Fruit fly (Drosophila melanogaster) whole organism, embryonic: Measurements from ENCODE around the gene CG15221.

ENCODE experiments used
- CG10431 ChIP-seq: fragments of 200-800 bp; sonication (Bioruptor generic); optimal IDR thresholded peaks from 3 replicates; lab custom pipeline; 2018; ENCODE audit warnings: missing biosample characterization, mild to moderate bottlenecking, missing genetic modification characterization
- CG10543 ChIP-seq: fragments of 200-800 bp; sonication (Bioruptor generic); optimal IDR thresholded peaks from 3 replicates; lab custom pipeline; 2017; ENCODE audit warnings: missing biosample characterization, mild to moderate bottlenecking, missing genetic modification characterization, moderate library complexity
- CG13894 ChIP-seq: fragments of 200-800 bp; sonication (Bioruptor generic); optimal IDR thresholded peaks from 3 replicates; lab custom pipeline; 2018; ENCODE audit warnings: missing biosample characterization, mild to moderate bottlenecking, missing genetic modification characterization, moderate library complexity
- CG15073 ChIP-seq: fragments of 200-800 bp; sonication (Bioruptor generic); optimal IDR thresholded peaks from 2 replicates; lab custom pipeline; 2016; ENCODE audit warnings: missing biosample characterization, missing genetic modification characterization
- CG15696 ChIP-seq: fragments of 200-800 bp; sonication (Bioruptor generic); optimal IDR thresholded peaks from 2 replicates; lab custom pipeline; 2019; ENCODE audit warnings: missing biosample characterization, mild to moderate bottlenecking, missing genetic modification characterization, moderate library complexity
- CG16863 ChIP-seq: fragments of 200-800 bp; sonication (Bioruptor generic); optimal IDR thresholded peaks from 3 replicates; lab custom pipeline; 2016; ENCODE audit warnings: missing biosample characterization, missing genetic modification characterization
- CG17328 ChIP-seq: fragments of 200-800 bp; sonication (Bioruptor generic); IDR thresholded peaks from 2 replicates; pipeline ENCODE4 v1.3.6; 2022; ENCODE audit warnings: missing biosample characterization, missing genetic modification characterization
- CG2875 ChIP-seq: fragments of 200-800 bp; sonication (Bioruptor generic); optimal IDR thresholded peaks from 2 replicates; lab custom pipeline; 2017; ENCODE audit warnings: missing biosample characterization, mild to moderate bottlenecking, missing genetic modification characterization, missing genetic modification reagents
- CG31224 ChIP-seq: fragments of 200-800 bp; sonication (Bioruptor generic); IDR thresholded peaks from 2 replicates; pipeline ENCODE4 v1.3.6; 2022; ENCODE audit warnings: missing biosample characterization, missing genetic modification characterization
- CG32767 ChIP-seq: fragments of 200-800 bp; sonication (Bioruptor generic); IDR thresholded peaks from 2 replicates; pipeline ENCODE4 v1.3.6; 2022; ENCODE audit warnings: missing biosample characterization, missing genetic modification characterization
- CG4282 ChIP-seq: fragments of 200-800 bp; sonication (Bioruptor generic); optimal IDR thresholded peaks from 2 replicates; lab custom pipeline; 2016; ENCODE audit warnings: missing biosample characterization, missing genetic modification characterization
- CG6813 ChIP-seq: fragments of 200-800 bp; sonication (Bioruptor generic); optimal IDR thresholded peaks from 2 replicates; lab custom pipeline; 2017; ENCODE audit warnings: missing biosample characterization, missing genetic modification characterization, mild to moderate bottlenecking, moderate library complexity, missing genetic modification reagents
- CG7357 ChIP-seq: fragments of 200-800 bp; sonication (Bioruptor generic); IDR thresholded peaks from 3 replicates; pipeline ENCODE4 v1.3.6; 2022; ENCODE audit warnings: missing biosample characterization, missing genetic modification characterization
- CG7372 ChIP-seq: fragments of 200-800 bp; sonication (Bioruptor generic); IDR thresholded peaks from 2 replicates; pipeline ENCODE4 v1.3.6; 2022; ENCODE audit warnings: missing biosample characterization, missing genetic modification characterization
- CG7928 ChIP-seq: fragments of 200-800 bp; sonication (Bioruptor generic); optimal IDR thresholded peaks from 2 replicates; lab custom pipeline; 2017; ENCODE audit warnings: missing biosample characterization, mild to moderate bottlenecking, missing genetic modification characterization
- CG9817 ChIP-seq: fragments of 200-800 bp; sonication (Bioruptor generic); optimal IDR thresholded peaks from 2 replicates; lab custom pipeline; 2018; ENCODE audit warnings: missing biosample characterization, mild to moderate bottlenecking, missing genetic modification characterization, moderate library complexity
- CTCF ChIP-seq: fragments of 200-800 bp; sonication (Bioruptor generic); optimal IDR thresholded peaks from 2 replicates; lab custom pipeline; 2017; ENCODE audit warnings: missing biosample characterization, mild to moderate bottlenecking, missing genetic modification characterization, moderate library complexity
- Camta ChIP-seq: fragments of 200-800 bp; sonication (Bioruptor generic); optimal IDR thresholded peaks from 2 replicates; lab custom pipeline; 2016; ENCODE audit warnings: missing biosample characterization, missing genetic modification characterization
- Deaf1 ChIP-seq: fragments of 200-800 bp; optimal IDR thresholded peaks from 3 replicates; lab custom pipeline; 2019; ENCODE audit warnings: missing biosample characterization, mild to moderate bottlenecking, missing genetic modification characterization, moderate library complexity
- Dp ChIP-seq: fragments of 200-800 bp; sonication (Bioruptor generic); optimal IDR thresholded peaks from 2 replicates; lab custom pipeline; 2018; ENCODE audit warnings: missing biosample characterization, mild to moderate bottlenecking, missing genetic modification characterization, moderate library complexity
- E2f1 ChIP-seq: fragments of 200-800 bp; sonication (Bioruptor generic); IDR thresholded peaks from 2 replicates; pipeline ENCODE4 v1.3.6; 2022; ENCODE audit warnings: missing biosample characterization, missing genetic modification characterization
- HmgZ ChIP-seq: fragments of 200-800 bp; sonication (Bioruptor generic); optimal IDR thresholded peaks from 2 replicates; lab custom pipeline; 2018; ENCODE audit warnings: missing biosample characterization, mild to moderate bottlenecking, missing genetic modification characterization
- Lhr ChIP-seq: fragments of 200-800 bp; sonication (Bioruptor generic); optimal IDR thresholded peaks from 3 replicates; lab custom pipeline; 2017; ENCODE audit warnings: mild to moderate bottlenecking, missing biosample characterization, missing genetic modification reagents, missing genetic modification characterization
- Mrtf ChIP-seq: fragments of 200-800 bp; sonication (Bioruptor generic); IDR thresholded peaks from 3 replicates; pipeline ENCODE4 v1.3.6; 2022; ENCODE audit warnings: missing biosample characterization, missing genetic modification characterization
- NK7.1 ChIP-seq: fragments of 200-800 bp; sonication (Bioruptor generic); optimal IDR thresholded peaks from 3 replicates; lab custom pipeline; 2016; ENCODE audit warnings: missing biosample characterization, missing genetic modification characterization
- Nf-YB ChIP-seq: fragments of 200-800 bp; sonication (Bioruptor generic); optimal IDR thresholded peaks from 3 replicates; lab custom pipeline; 2019; ENCODE audit warnings: missing biosample characterization, mild to moderate bottlenecking, missing genetic modification characterization, moderate library complexity
- Optix ChIP-seq: fragments of 200-800 bp; sonication (Bioruptor generic); IDR thresholded peaks from 3 replicates; pipeline ENCODE4 v1.3.6; 2022; ENCODE audit warnings: missing biosample characterization, missing genetic modification characterization
- PHDP ChIP-seq: fragments of 200-800 bp; sonication (Bioruptor generic); optimal IDR thresholded peaks from 3 replicates; lab custom pipeline; 2018; ENCODE audit warnings: missing biosample characterization, mild to moderate bottlenecking, missing genetic modification characterization, moderate library complexity
- Poxn ChIP-seq: fragments of 200-800 bp; sonication (Bioruptor generic); IDR thresholded peaks from 2 replicates; pipeline ENCODE4 v1.3.6; 2022; ENCODE audit warnings: missing biosample characterization, missing genetic modification characterization
- Xbp1 ChIP-seq: fragments of 200-800 bp; sonication (Bioruptor generic); optimal IDR thresholded peaks from 3 replicates; lab custom pipeline; 2016; ENCODE audit warnings: missing biosample characterization, mild to moderate bottlenecking, missing genetic modification characterization
- br ChIP-seq: fragments of >200 bp; optimal IDR thresholded peaks from 2 replicates; lab custom pipeline; 2017
- cad ChIP-seq: fragments of >200 bp; optimal IDR thresholded peaks from 2 replicates; lab custom pipeline; 2017; ENCODE audit warnings: missing biosample characterization, missing genetic modification characterization
- ci ChIP-seq: fragments of 200-800 bp; sonication (Bioruptor generic); IDR thresholded peaks from 3 replicates; pipeline ENCODE4 v1.3.6; 2022; ENCODE audit warnings: missing biosample characterization, missing genetic modification characterization
- corto ChIP-seq: fragments of 200-800 bp; sonication (Bioruptor generic); optimal IDR thresholded peaks from 2 replicates; lab custom pipeline; 2016; ENCODE audit warnings: missing biosample characterization, mild to moderate bottlenecking, missing genetic modification characterization, moderate library complexity
- crc ChIP-seq: fragments of 200-800 bp; sonication (Bioruptor generic); optimal IDR thresholded peaks from 2 replicates; lab custom pipeline; 2016; ENCODE audit warnings: missing biosample characterization, missing genetic modification characterization
- croc ChIP-seq: fragments of 200-800 bp; sonication (Bioruptor generic); conservative IDR thresholded peaks from 3 replicates; pipeline ENCODE4 v1.3.6; 2022; ENCODE audit warnings: missing biosample characterization, missing genetic modification characterization
- eve ChIP-seq, 2 experiments: fragments of >200 bp; optimal IDR thresholded peaks; 2 replicates each; lab custom pipeline; 2017; ENCODE audit warnings: missing biosample characterization in 2 of 2, missing genetic modification characterization in 2 of 2
- ewg ChIP-seq: fragments of 200-800 bp; sonication (Bioruptor generic); optimal IDR thresholded peaks from 3 replicates; lab custom pipeline; 2017; ENCODE audit warnings: mild to moderate bottlenecking, missing biosample characterization, missing genetic modification reagents, missing genetic modification characterization
- fd3F ChIP-seq: fragments of 200-800 bp; sonication (Bioruptor generic); optimal IDR thresholded peaks from 2 replicates; lab custom pipeline; 2018; ENCODE audit warnings: missing biosample characterization, mild to moderate bottlenecking, missing genetic modification characterization, moderate library complexity
- gt ChIP-seq: fragments of 200-800 bp; sonication (Bioruptor generic); IDR thresholded peaks from 2 replicates; pipeline ENCODE4 v1.3.6; 2022; ENCODE audit warnings: missing biosample characterization, missing genetic modification characterization
- jigr1 ChIP-seq: fragments of 200-800 bp; sonication (Bioruptor generic); IDR thresholded peaks from 3 replicates; pipeline ENCODE4 v1.3.6; 2022; ENCODE audit warnings: missing biosample characterization, missing genetic modification characterization
- kni ChIP-seq: fragments of 200-800 bp; sonication (Bioruptor generic); optimal IDR thresholded peaks from 3 replicates; lab custom pipeline; 2017; ENCODE audit warnings: mild to moderate bottlenecking, missing biosample characterization, missing genetic modification reagents, missing genetic modification characterization
- nerfin-1 ChIP-seq: fragments of 200-800 bp; sonication (Bioruptor generic); optimal IDR thresholded peaks from 3 replicates; lab custom pipeline; 2019; ENCODE audit warnings: missing biosample characterization, mild to moderate bottlenecking, missing genetic modification characterization, moderate library complexity
- pita ChIP-seq: fragments of 200-800 bp; sonication (Bioruptor generic); optimal IDR thresholded peaks from 2 replicates; lab custom pipeline; 2017; ENCODE audit warnings: missing biosample characterization, mild to moderate bottlenecking, missing genetic modification characterization
- row ChIP-seq: fragments of 200-800 bp; sonication (Bioruptor generic); IDR thresholded peaks from 3 replicates; pipeline ENCODE4 v1.3.6; 2022; ENCODE audit warnings: missing biosample characterization, missing genetic modification characterization
- sd ChIP-seq: fragments of 200-800 bp; sonication (Bioruptor generic); optimal IDR thresholded peaks from 3 replicates; lab custom pipeline; 2018; ENCODE audit warnings: missing biosample characterization, mild to moderate bottlenecking, missing genetic modification characterization, moderate library complexity
- sqz ChIP-seq: fragments of 200-800 bp; sonication (Bioruptor generic); optimal IDR thresholded peaks from 3 replicates; lab custom pipeline; 2018; ENCODE audit warnings: missing biosample characterization, mild to moderate bottlenecking, missing genetic modification characterization
- sug ChIP-seq: fragments of 200-800 bp; optimal IDR thresholded peaks from 2 replicates; lab custom pipeline; 2019; ENCODE audit warnings: missing biosample characterization, mild to moderate bottlenecking, missing genetic modification characterization, moderate library complexity
- ttk ChIP-seq: fragments of 200-800 bp; sonication (Bioruptor generic); IDR thresholded peaks from 2 replicates; pipeline ENCODE4 v2.1.2; 2022; ENCODE audit warnings: missing biosample characterization, missing genetic modification characterization
- vfl ChIP-seq: fragments of 200-800 bp; sonication (Bioruptor generic); optimal IDR thresholded peaks from 2 replicates; lab custom pipeline; 2016; ENCODE audit warnings: missing biosample characterization, missing genetic modification characterization
- vvl ChIP-seq: fragments of 200-800 bp; sonication (Bioruptor generic); IDR thresholded peaks from 2 replicates; pipeline ENCODE4 v1.3.6; 2022; ENCODE audit warnings: missing biosample characterization, missing genetic modification characterization

Gene CG15221

dm6 chrX:11687666-11688492, 36.2 kb upstream of the CG15221 start:
- no peak for TF ChIP-seq Nf-YB (GFP tag; lab: Kevin White, UChicago)
- TF ChIP-seq ttk: no peak
- no peak for TF ChIP-seq CG15696 (tag; lab: Kevin White, UChicago)
- TF ChIP-seq CG10543 (GFP tag; lab: Kevin White, UChicago): peak; percentile 4
- TF ChIP-seq CG13894 (tag; lab: Kevin White, UChicago): peak; percentile 72
- no peak for TF ChIP-seq HmgZ (tag; lab: Kevin White, UChicago)
- no peak for TF ChIP-seq CG7372 (GFP tag; lab: Robert Waterston, UW)
- no peak for TF ChIP-seq nerfin-1 (tag; lab: Kevin White, UChicago)
- TF ChIP-seq ci (GFP tag; lab: Robert Waterston, UW): no peak
- TF ChIP-seq ewg (GFP tag; lab: Kevin White, UChicago): no peak
- no peak for TF ChIP-seq CG2875 (GFP tag; lab: Kevin White, UChicago)
- no peak for TF ChIP-seq CG7357
- no peak for TF ChIP-seq Camta (GFP tag; lab: Kevin White, UChicago)
- no peak for TF ChIP-seq vfl (GFP tag; lab: Kevin White, UChicago)
- peak; percentile 8 for TF ChIP-seq sd
- TF ChIP-seq CG6813 (GFP tag; lab: Kevin White, UChicago): peak; percentile 2
- TF ChIP-seq row: no peak
- TF ChIP-seq Poxn (GFP tag; lab: Robert Waterston, UW): no peak
- TF ChIP-seq croc (GFP tag; lab: Robert Waterston, UW): no peak
- no peak for TF ChIP-seq jigr1 (GFP tag; lab: Robert Waterston, UW)
- TF ChIP-seq CG16863 (GFP tag; lab: Kevin White, UChicago): no peak
- TF ChIP-seq cad (GFP tag; lab: Kevin White, UChicago): no peak
- TF ChIP-seq CG15073: no peak
- TF ChIP-seq PHDP: no peak
- no peak for TF ChIP-seq br (lab: Kevin White, UChicago)
- TF ChIP-seq CG10431: no peak
- no peak for TF ChIP-seq crc
- no peak for TF ChIP-seq fd3F (GFP tag; lab: Kevin White, UChicago)
- no peak for TF ChIP-seq E2f1
- TF ChIP-seq CG31224: no peak
- no peak for TF ChIP-seq vvl (GFP tag; lab: Robert Waterston, UW)
- TF ChIP-seq sug: peak; percentile 67
- TF ChIP-seq pita (GFP tag; lab: Kevin White, UChicago): no peak
- TF ChIP-seq CG9817 (tag; lab: Kevin White, UChicago): no peak
- no peak for TF ChIP-seq Mrtf (GFP tag; lab: Robert Waterston, UW)
- TF ChIP-seq Xbp1 (GFP tag; lab: Kevin White, UChicago): no peak
- no peak for TF ChIP-seq gt (GFP tag; lab: Robert Waterston, UW)
- no peak for TF ChIP-seq CG4282
- no peak for TF ChIP-seq Optix (GFP tag; lab: Robert Waterston, UW)
- no peak for TF ChIP-seq CG7928 (GFP tag; lab: Kevin White, UChicago)
- no peak for TF ChIP-seq CG32767
- no peak for TF ChIP-seq corto (GFP tag; lab: Kevin White, UChicago)
- no peak for TF ChIP-seq NK7.1 (GFP tag; lab: Kevin White, UChicago)
- no peak for TF ChIP-seq kni (GFP tag; lab: Kevin White, UChicago)
- TF ChIP-seq Lhr (GFP tag; lab: Kevin White, UChicago): no peak
- TF ChIP-seq Deaf1 (tag; lab: Kevin White, UChicago): peak; percentile 48
- TF ChIP-seq sqz: peak; percentile 61
- no peak for TF ChIP-seq Dp (GFP tag; lab: Kevin White, UChicago)
- TF ChIP-seq CG17328: no peak
- TF ChIP-seq CTCF (GFP tag; lab: Kevin White, UChicago): no peak
- no peak for TF ChIP-seq eve (GFP tag; optimal IDR thresholded peaks at IDR 0.05; lab: Kevin White, UChicago)
